Worm (Caenorhabditis elegans): ENCODE measurements around the gene lido-11.

ce11 chrII:3043358-3043757, 39.6 kb downstream of the lido-11 start, which contains the start of gene B0454.8:
- TF ChIP-seq ama-1 (optimal IDR thresholded peaks at IDR 0.05) (no peak), flt-1 (GFP tag; IDR thresholded peaks at IDR 0.05) (no peak), B0310.2 (tag; optimal IDR thresholded peaks at IDR 0.05) (no peak), F13C5.2 (tag; optimal IDR thresholded peaks at IDR 0.05) (no peak), sea-1 (GFP tag; conservative IDR thresholded peaks at IDR 0.05) (no peak), aly-1 (tag; optimal IDR thresholded peaks at IDR 0.05) (no peak), hmbx-1 (tag; optimal IDR thresholded peaks at IDR 0.05) (no peak), tbx-11 (GFP tag; IDR thresholded peaks at IDR 0.05) (no peak), ceh-36 (tag; optimal IDR thresholded peaks at IDR 0.05) (no peak), ceh-13 (GFP tag; optimal IDR thresholded peaks at IDR 0.05) (no peak), ets-7 (tag; optimal IDR thresholded peaks at IDR 0.05) (no peak), hnd-1 (tag; optimal IDR thresholded peaks at IDR 0.05) (no peak), hmg-4 (GFP tag; optimal IDR thresholded peaks at IDR 0.05) (no peak), scrt-1 (GFP tag; IDR thresholded peaks at IDR 0.05) (no peak)
